Fruit fly (Drosophila melanogaster) whole organism, embryonic: ENCODE data around the gene CG4404.

Experiments
- B-H2 ChIP-seq: fragments of 200-800 bp; sonication (Bioruptor generic); optimal IDR thresholded peaks from 2 replicates; lab custom pipeline; 2018; ENCODE audit warnings: missing biosample characterization, mild to moderate bottlenecking, missing genetic modification characterization
- Bdp1 ChIP-seq: fragments of 200-800 bp; sonication (Bioruptor generic); optimal IDR thresholded peaks from 3 replicates; lab custom pipeline; 2016; ENCODE audit warnings: missing biosample characterization, missing genetic modification characterization
- BtbVII ChIP-seq: fragments of 200-800 bp; sonication (Bioruptor generic); optimal IDR thresholded peaks from 3 replicates; lab custom pipeline; 2017; ENCODE audit warnings: missing biosample characterization, mild to moderate bottlenecking, missing genetic modification characterization
- C15 ChIP-seq: fragments of 200-800 bp; sonication (Bioruptor generic); IDR thresholded peaks from 3 replicates; pipeline ENCODE4 v1.3.6; 2022; ENCODE audit warnings: missing biosample characterization, missing genetic modification characterization
- CG11456 ChIP-seq: fragments of 200-800 bp; sonication (Bioruptor generic); IDR thresholded peaks from 3 replicates; pipeline ENCODE4 v1.3.6; 2022; ENCODE audit warnings: missing biosample characterization, missing genetic modification characterization
- CG11504 ChIP-seq: fragments of 200-800 bp; sonication (Bioruptor generic); optimal IDR thresholded peaks from 3 replicates; lab custom pipeline; 2019; ENCODE audit warnings: missing biosample characterization, mild to moderate bottlenecking, missing genetic modification characterization, moderate library complexity
- CG13287 ChIP-seq: fragments of 200-800 bp; sonication (Bioruptor generic); IDR thresholded peaks from 2 replicates; pipeline ENCODE4 v1.3.6; 2022; ENCODE audit warnings: missing biosample characterization, missing genetic modification characterization; ENCODE audit not compliant: partially characterized antibody
- CG14710 ChIP-seq: fragments of 200-800 bp; sonication (Bioruptor generic); optimal IDR thresholded peaks from 3 replicates; lab custom pipeline; 2019; ENCODE audit warnings: missing biosample characterization, mild to moderate bottlenecking, missing genetic modification characterization, moderate library complexity
- CG15696 ChIP-seq: fragments of 200-800 bp; sonication (Bioruptor generic); optimal IDR thresholded peaks from 2 replicates; lab custom pipeline; 2019; ENCODE audit warnings: missing biosample characterization, mild to moderate bottlenecking, missing genetic modification characterization, moderate library complexity
- CG16863 ChIP-seq: fragments of 200-800 bp; sonication (Bioruptor generic); optimal IDR thresholded peaks from 3 replicates; lab custom pipeline; 2016; ENCODE audit warnings: missing biosample characterization, missing genetic modification characterization
- CG34422 ChIP-seq: fragments of 200-800 bp; sonication (Bioruptor generic); IDR thresholded peaks from 3 replicates; pipeline ENCODE4 v1.3.6; 2022; ENCODE audit warnings: missing biosample characterization, missing genetic modification characterization
- CG4282 ChIP-seq: fragments of 200-800 bp; sonication (Bioruptor generic); optimal IDR thresholded peaks from 2 replicates; lab custom pipeline; 2016; ENCODE audit warnings: missing biosample characterization, missing genetic modification characterization
- CG4360 ChIP-seq: fragments of 200-800 bp; sonication (Bioruptor generic); IDR thresholded peaks from 2 replicates; pipeline ENCODE4 v1.3.6; 2022; ENCODE audit warnings: missing biosample characterization, missing genetic modification characterization
- CG4404 ChIP-seq: fragments of 200-800 bp; sonication (Bioruptor generic); IDR thresholded peaks from 2 replicates; pipeline ENCODE4 v1.3.6; 2022; ENCODE audit warnings: missing biosample characterization, missing genetic modification characterization
- CG9797 ChIP-seq: fragments of 200-800 bp; sonication (Bioruptor generic); optimal IDR thresholded peaks from 3 replicates; lab custom pipeline; 2018; ENCODE audit warnings: missing biosample characterization, mild to moderate bottlenecking, missing genetic modification characterization
- CG9817 ChIP-seq: fragments of 200-800 bp; sonication (Bioruptor generic); optimal IDR thresholded peaks from 2 replicates; lab custom pipeline; 2018; ENCODE audit warnings: missing biosample characterization, mild to moderate bottlenecking, missing genetic modification characterization, moderate library complexity
- CTCF ChIP-seq: fragments of 200-800 bp; sonication (Bioruptor generic); optimal IDR thresholded peaks from 2 replicates; lab custom pipeline; 2017; ENCODE audit warnings: missing biosample characterization, mild to moderate bottlenecking, missing genetic modification characterization, moderate library complexity
- Dad ChIP-seq: fragments of 200-800 bp; sonication (Bioruptor generic); optimal IDR thresholded peaks from 3 replicates; lab custom pipeline; 2016; ENCODE audit warnings: missing biosample characterization, missing genetic modification characterization
- Deaf1 ChIP-seq: fragments of 200-800 bp; optimal IDR thresholded peaks from 3 replicates; lab custom pipeline; 2019; ENCODE audit warnings: missing biosample characterization, mild to moderate bottlenecking, missing genetic modification characterization, moderate library complexity
- Fer3 ChIP-seq: fragments of 200-800 bp; sonication (Bioruptor generic); optimal IDR thresholded peaks from 2 replicates; lab custom pipeline; 2018; ENCODE audit warnings: missing biosample characterization, mild to moderate bottlenecking, missing genetic modification characterization, moderate library complexity
- H2.0 ChIP-seq: fragments of 200-800 bp; sonication (Bioruptor generic); IDR thresholded peaks from 2 replicates; pipeline ENCODE4 v1.3.6; 2022; ENCODE audit warnings: missing biosample characterization, missing genetic modification characterization
- HmgZ ChIP-seq: fragments of 200-800 bp; sonication (Bioruptor generic); optimal IDR thresholded peaks from 2 replicates; lab custom pipeline; 2018; ENCODE audit warnings: missing biosample characterization, mild to moderate bottlenecking, missing genetic modification characterization
- MTF-1 ChIP-seq: fragments of 200-800 bp; sonication (Bioruptor generic); optimal IDR thresholded peaks from 2 replicates; lab custom pipeline; 2018; ENCODE audit warnings: missing biosample characterization, mild to moderate bottlenecking, missing genetic modification characterization, borderline replicate concordance
- Med ChIP-seq: fragments of 200-800 bp; sonication (Bioruptor generic); peaks from one replicate; lab custom pipeline; 2016; ENCODE audit warnings: missing biosample characterization, missing genetic modification characterization, mild to moderate bottlenecking, inconsistent platforms, moderate library complexity
- NFAT ChIP-seq: fragments of 200-800 bp; sonication (Bioruptor generic); IDR thresholded peaks from 2 replicates; pipeline ENCODE4 v1.3.6; 2022; ENCODE audit warnings: missing biosample characterization, missing genetic modification characterization
- Opbp ChIP-seq: fragments of 200-800 bp; sonication (Bioruptor generic); IDR thresholded peaks from 3 replicates; pipeline ENCODE4 v1.3.6; 2022; ENCODE audit warnings: missing biosample characterization, missing genetic modification characterization; ENCODE audit not compliant: partially characterized antibody
- Pdp1 ChIP-seq, 2 experiments: fragments of 200-800 bp; sonication (Bioruptor generic); optimal IDR thresholded peaks; 3 replicates each; lab custom pipeline; 2016; ENCODE audit warnings: missing biosample characterization in 2 of 2, missing genetic modification characterization in 2 of 2, mild to moderate bottlenecking in 1 of 2, moderate library complexity in 1 of 2
- Side ChIP-seq: fragments of 200-800 bp; sonication (Bioruptor generic); optimal IDR thresholded peaks from 2 replicates; lab custom pipeline; 2016; ENCODE audit warnings: missing biosample characterization, missing genetic modification characterization
- Spps ChIP-seq: fragments of 200-800 bp; sonication (Bioruptor generic); optimal IDR thresholded peaks from 2 replicates; lab custom pipeline; 2018; ENCODE audit warnings: missing biosample characterization, mild to moderate bottlenecking, missing genetic modification characterization
- Sry-δ ChIP-seq: fragments of 200-800 bp; sonication (Bioruptor generic); optimal IDR thresholded peaks from 2 replicates; lab custom pipeline; 2016; ENCODE audit warnings: missing biosample characterization, missing genetic modification characterization
- abd-A ChIP-seq: fragments of 200-800 bp; sonication (Bioruptor generic); optimal IDR thresholded peaks from 3 replicates; lab custom pipeline; 2019; ENCODE audit warnings: missing biosample characterization, mild to moderate bottlenecking, missing genetic modification characterization, moderate library complexity
- crc ChIP-seq: fragments of 200-800 bp; sonication (Bioruptor generic); optimal IDR thresholded peaks from 2 replicates; lab custom pipeline; 2016; ENCODE audit warnings: missing biosample characterization, missing genetic modification characterization
- emc ChIP-seq: fragments of 200-800 bp; sonication (Bioruptor generic); optimal IDR thresholded peaks from 2 replicates; lab custom pipeline; 2016; ENCODE audit warnings: missing biosample characterization, missing genetic modification characterization
- ems ChIP-seq: fragments of 200-800 bp; sonication (Bioruptor generic); optimal IDR thresholded peaks from 3 replicates; lab custom pipeline; 2016; ENCODE audit warnings: missing biosample characterization, missing genetic modification characterization
- eve ChIP-seq, 2 experiments: fragments of >200 bp; optimal IDR thresholded peaks; 2 replicates each; lab custom pipeline; 2017; ENCODE audit warnings: missing biosample characterization in 2 of 2, missing genetic modification characterization in 2 of 2
- exex ChIP-seq: fragments of 200-800 bp; sonication (Bioruptor generic); optimal IDR thresholded peaks from 4 replicates; lab custom pipeline; 2018; ENCODE audit warnings: missing biosample characterization, mild to moderate bottlenecking, missing genetic modification characterization, moderate library complexity
- fru ChIP-seq: fragments of >200 bp; optimal IDR thresholded peaks from 2 replicates; lab custom pipeline; 2017
- hbn ChIP-seq: fragments of 200-800 bp; sonication (Bioruptor generic); IDR thresholded peaks from 2 replicates; pipeline ENCODE4 v1.3.6; 2022; ENCODE audit warnings: missing biosample characterization, missing genetic modification characterization; ENCODE audit not compliant: partially characterized antibody
- jigr1 ChIP-seq: fragments of 200-800 bp; sonication (Bioruptor generic); IDR thresholded peaks from 3 replicates; pipeline ENCODE4 v1.3.6; 2022; ENCODE audit warnings: missing biosample characterization, missing genetic modification characterization
- jing ChIP-seq: fragments of 200-800 bp; sonication (Bioruptor generic); optimal IDR thresholded peaks from 2 replicates; lab custom pipeline; 2018; ENCODE audit warnings: missing biosample characterization, mild to moderate bottlenecking, missing genetic modification characterization
- kay ChIP-seq: fragments of 200-800 bp; sonication (Bioruptor generic); optimal IDR thresholded peaks from 2 replicates; lab custom pipeline; 2016; ENCODE audit warnings: missing biosample characterization, missing genetic modification characterization
- lmd ChIP-seq: fragments of 200-800 bp; sonication (Bioruptor generic); IDR thresholded peaks from 2 replicates; pipeline ENCODE4 v1.3.6; 2022; ENCODE audit warnings: missing biosample characterization, missing genetic modification characterization
- mirr ChIP-seq: fragments of 200-800 bp; sonication (Bioruptor generic); optimal IDR thresholded peaks from 3 replicates; lab custom pipeline; 2018; ENCODE audit warnings: missing biosample characterization, mild to moderate bottlenecking, missing genetic modification characterization
- pnt ChIP-seq: fragments of 200-800 bp; sonication (Bioruptor generic); optimal IDR thresholded peaks from 3 replicates; lab custom pipeline; 2016; ENCODE audit warnings: missing biosample characterization, missing genetic modification characterization
- psq ChIP-seq: fragments of 200-800 bp; sonication (Bioruptor generic); optimal IDR thresholded peaks from 2 replicates; lab custom pipeline; 2017; ENCODE audit warnings: missing biosample characterization, missing genetic modification characterization
- slou ChIP-seq: fragments of 200-800 bp; sonication (Bioruptor generic); optimal IDR thresholded peaks from 3 replicates; lab custom pipeline; 2016; ENCODE audit warnings: missing biosample characterization, missing genetic modification characterization
- so ChIP-seq: fragments of 200-800 bp; sonication (Bioruptor generic); IDR thresholded peaks from 3 replicates; pipeline ENCODE4 v1.3.6; 2022; ENCODE audit warnings: missing biosample characterization, missing genetic modification characterization
- tin ChIP-seq: fragments of 200-800 bp; sonication (Bioruptor generic); optimal IDR thresholded peaks from 3 replicates; lab custom pipeline; 2016; ENCODE audit warnings: missing biosample characterization, missing genetic modification characterization
- tll ChIP-seq, 2 experiments: fragments of 200-800 bp in 1 of 2; fragments of >200 bp in 1 of 2; sonication (Bioruptor generic) in 1 of 2; optimal IDR thresholded peaks; 2 replicates each; lab custom pipeline; 2017 to 2019; ENCODE audit warnings: missing biosample characterization in 2 of 2, missing genetic modification characterization in 2 of 2, mild to moderate bottlenecking in 1 of 2, moderate library complexity in 1 of 2
- tup ChIP-seq: fragments of 200-800 bp; sonication (Bioruptor generic); optimal IDR thresholded peaks from 2 replicates; lab custom pipeline; 2016; ENCODE audit warnings: missing biosample characterization, mild to moderate bottlenecking, missing genetic modification characterization, moderate library complexity
- unpg ChIP-seq: fragments of 200-800 bp; sonication (Bioruptor generic); optimal IDR thresholded peaks from 3 replicates; lab custom pipeline; 2018; ENCODE audit warnings: missing biosample characterization, mild to moderate bottlenecking, missing genetic modification characterization, moderate library complexity
- zen2 ChIP-seq: fragments of 200-800 bp; sonication (Bioruptor generic); IDR thresholded peaks from 3 replicates; pipeline ENCODE4 v1.3.6; 2022; ENCODE audit warnings: missing biosample characterization, missing genetic modification characterization; ENCODE audit not compliant: partially characterized antibody

Gene CG4404

DNA sequence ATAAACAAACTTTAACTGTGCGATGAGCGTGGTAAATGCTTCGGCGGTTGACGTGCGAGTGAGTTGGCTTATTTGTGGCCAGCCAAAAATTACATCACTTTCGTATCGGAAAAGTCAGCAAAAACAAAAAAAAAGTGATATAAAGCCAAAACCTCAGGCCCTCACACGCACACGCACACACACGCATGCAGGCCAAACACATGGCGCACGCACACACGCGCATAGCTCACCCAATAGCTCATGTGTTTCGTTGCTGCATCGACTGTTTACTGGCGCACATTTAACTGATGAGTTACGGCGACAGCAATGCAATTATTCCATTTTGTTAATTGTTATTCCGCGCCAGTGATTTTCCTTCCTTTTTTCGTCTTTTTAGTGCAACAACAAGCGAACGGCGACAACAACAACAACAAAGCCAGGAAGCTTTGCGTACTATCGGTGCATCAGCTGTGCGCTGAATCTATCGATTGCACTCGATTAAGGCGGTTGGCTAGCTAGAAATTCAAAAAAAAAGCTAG is 2.7 kb downstream of the CG4404 start, which contains the start of gene Flad1 (continued):
- TF ChIP-seq psq (GFP tag; lab: Kevin White, UChicago): no peak
- TF ChIP-seq emc: no peak
- TF ChIP-seq jigr1 (GFP tag; lab: Robert Waterston, UW): no peak
- no peak for TF ChIP-seq NFAT (GFP tag; lab: Robert Waterston, UW)
- TF ChIP-seq tin (GFP tag; lab: Kevin White, UChicago): no peak
- TF ChIP-seq CG16863 (GFP tag; lab: Kevin White, UChicago): no peak
- no peak for TF ChIP-seq fru (lab: Kevin White, UChicago)
- TF ChIP-seq BtbVII (GFP tag; lab: Kevin White, UChicago): no peak
- TF ChIP-seq tup: no peak
- TF ChIP-seq CG4282 (GFP tag; lab: Kevin White, UChicago): no peak
- peak; percentile 20; the same call in 1 of the 3 replicates for TF ChIP-seq Opbp (GFP tag; lab: Robert Waterston, UW)
- TF ChIP-seq CG4360: peak; percentile 93
- no peak for TF ChIP-seq MTF-1 (GFP tag; lab: Kevin White, UChicago)
- peak; percentile 54 for TF ChIP-seq hbn (GFP tag; lab: Robert Waterston, UW)
- no peak for TF ChIP-seq CG14710 (tag; lab: Kevin White, UChicago)
- no peak for TF ChIP-seq unpg (GFP tag; lab: Kevin White, UChicago)
- TF ChIP-seq Med (GFP tag; lab: Kevin White, UChicago): peak; percentile 48
- TF ChIP-seq CG15696: no peak
- no peak for TF ChIP-seq eve (GFP tag; optimal IDR thresholded peaks at IDR 0.05; lab: Kevin White, UChicago)
- peak; percentile 45 for TF ChIP-seq Sry-δ (GFP tag; lab: Kevin White, UChicago)
- TF ChIP-seq CG11456 (GFP tag; lab: Robert Waterston, UW): no peak
- TF ChIP-seq CG11504: no peak
- no peak for TF ChIP-seq Spps
- TF ChIP-seq Side (GFP tag; lab: Kevin White, UChicago): no peak
- TF ChIP-seq mirr: no peak
- TF ChIP-seq lmd (GFP tag; lab: Robert Waterston, UW): no peak
- TF ChIP-seq abd-A (tag; lab: Kevin White, UChicago): peak; percentile 16
- no peak for TF ChIP-seq exex (tag; lab: Kevin White, UChicago)
- TF ChIP-seq pnt (GFP tag; lab: Kevin White, UChicago): no peak
- no peak for TF ChIP-seq CG9797 (GFP tag; lab: Kevin White, UChicago)
- TF ChIP-seq tll (GFP tag; optimal IDR thresholded peaks at IDR 0.05; lab: Kevin White, UChicago): no peak
- no peak for TF ChIP-seq Fer3 (tag; lab: Kevin White, UChicago)
- no peak for TF ChIP-seq HmgZ (tag; lab: Kevin White, UChicago)
- TF ChIP-seq CTCF (GFP tag; lab: Kevin White, UChicago): no peak
- peak in 1 of 2 experiments; percentile 97 for TF ChIP-seq Pdp1 (GFP tag; optimal IDR thresholded peaks at IDR 0.05; lab: Kevin White, UChicago)
- TF ChIP-seq Deaf1: no peak
- no peak for TF ChIP-seq H2.0 (GFP tag; lab: Robert Waterston, UW)
- no peak for TF ChIP-seq crc
- TF ChIP-seq CG34422: peak; percentile 25; the same call in 1 of the 3 replicates
- TF ChIP-seq C15: no peak
- TF ChIP-seq CG13287 (GFP tag; lab: Robert Waterston, UW): peak; percentile 69
- TF ChIP-seq ems (GFP tag; lab: Kevin White, UChicago): no peak
- no peak for TF ChIP-seq jing (GFP tag; lab: Kevin White, UChicago)
- no peak for TF ChIP-seq CG4404 (GFP tag; lab: Robert Waterston, UW)
- no peak for TF ChIP-seq B-H2 (GFP tag; lab: Kevin White, UChicago)
- TF ChIP-seq so (GFP tag; lab: Robert Waterston, UW): no peak
- TF ChIP-seq Dad (GFP tag; lab: Kevin White, UChicago): no peak
- TF ChIP-seq kay (GFP tag; lab: Kevin White, UChicago): no peak
- TF ChIP-seq zen2 (GFP tag; lab: Robert Waterston, UW): no peak; the same call in 2 of the 3 replicates
- no peak for TF ChIP-seq slou (GFP tag; lab: Kevin White, UChicago)
- TF ChIP-seq Bdp1 (GFP tag; lab: Kevin White, UChicago): no peak
- TF ChIP-seq CG9817 (tag; lab: Kevin White, UChicago): no peak
